Worm (Caenorhabditis elegans) whole organism, L2 larva: ENCODE data around the gene F26F12.4.

ENCODE experiments used
- C34F6.9 ChIP-seq: fragments of 150-350 bp; optimal IDR thresholded peaks from 2 replicates; lab custom pipeline; 2014; ENCODE audit warnings: missing biosample characterization, missing genetic modification characterization
- F13H6.1 ChIP-seq: sonication (generic microtip); optimal IDR thresholded peaks from 2 replicates; lab custom pipeline; 2016; ENCODE audit warnings: missing genetic modification characterization, missing compliant biosample characterization
- Y55F3AM.14 ChIP-seq: fragments of 200-800 bp; sonication (Bioruptor generic); optimal IDR thresholded peaks from 2 replicates; lab custom pipeline; 2018; ENCODE audit warnings: mild to moderate bottlenecking, missing genetic modification characterization, missing compliant biosample characterization
- ZK546.5 ChIP-seq: sonication (generic microtip); optimal IDR thresholded peaks from 2 replicates; lab custom pipeline; 2017; ENCODE audit warnings: missing biosample characterization, missing genetic modification characterization
- alr-1 ChIP-seq: fragments of 150-350 bp; optimal IDR thresholded peaks from 2 replicates; lab custom pipeline; 2014; ENCODE audit warnings: missing biosample characterization, missing genetic modification characterization
- aly-2 ChIP-seq: fragments of 150-350 bp; optimal IDR thresholded peaks from 2 replicates; lab custom pipeline; 2014; ENCODE audit warnings: missing biosample characterization, missing genetic modification characterization
- ama-1 ChIP-seq: fragments of 150-350 bp; optimal IDR thresholded peaks from 2 replicates; lab custom pipeline; 2018; ENCODE audit warnings: inconsistent platforms
- blmp-1 ChIP-seq: sonication (generic microtip); optimal IDR thresholded peaks from 2 replicates; lab custom pipeline; 2017; ENCODE audit warnings: missing genetic modification characterization, mild to moderate bottlenecking, missing compliant biosample characterization, antibody characterized with exemption, moderate library complexity; ENCODE audit not compliant: insufficient read depth
- ceh-16 ChIP-seq: fragments of 150-350 bp; optimal IDR thresholded peaks from 2 replicates; lab custom pipeline; 2014; ENCODE audit warnings: missing biosample characterization, missing genetic modification characterization
- ceh-82 ChIP-seq: fragments of 150-350 bp; optimal IDR thresholded peaks from 2 replicates; lab custom pipeline; 2014; ENCODE audit warnings: missing biosample characterization, missing genetic modification characterization
- dmd-4 ChIP-seq: sonication (generic microtip); optimal IDR thresholded peaks from 2 replicates; lab custom pipeline; 2017; ENCODE audit warnings: missing biosample characterization, missing genetic modification characterization
- egl-27 ChIP-seq: sonication (generic microtip); optimal IDR thresholded peaks from 3 replicates; lab custom pipeline; 2017; ENCODE audit warnings: missing biosample characterization, missing genetic modification reagents, missing genetic modification characterization
- elt-3 ChIP-seq: sonication (generic microtip); optimal IDR thresholded peaks from 2 replicates; lab custom pipeline; 2017; ENCODE audit warnings: missing biosample characterization, missing genetic modification characterization
- fos-1 ChIP-seq: fragments of 150-350 bp; optimal IDR thresholded peaks from 2 replicates; lab custom pipeline; 2014; ENCODE audit warnings: missing biosample characterization, missing genetic modification characterization
- lin-13 ChIP-seq: fragments of 150-350 bp; optimal IDR thresholded peaks from 2 replicates; lab custom pipeline; 2014; ENCODE audit warnings: missing biosample characterization, missing genetic modification reagents, missing genetic modification characterization
- lin-39 ChIP-seq: fragments of 150-350 bp; optimal IDR thresholded peaks from 2 replicates; lab custom pipeline; 2014; ENCODE audit warnings: missing biosample characterization, missing genetic modification reagents, missing genetic modification characterization
- lsy-2 ChIP-seq, 2 experiments: fragments of 150-350 bp in 1 of 2; sonication (generic microtip) in 1 of 2; optimal IDR thresholded peaks; 2 replicates each; lab custom pipeline; 2014 to 2017; ENCODE audit warnings: missing biosample characterization in 2 of 2, missing genetic modification characterization in 2 of 2
- mdl-1 ChIP-seq, 2 experiments: fragments of 150-350 bp in 1 of 2; sonication (generic microtip) in 1 of 2; optimal IDR thresholded peaks; 2 replicates each; lab custom pipeline; 2017; ENCODE audit warnings: missing biosample characterization in 2 of 2, missing genetic modification characterization in 2 of 2
- nhr-10 ChIP-seq: sonication (generic microtip); optimal IDR thresholded peaks from 2 replicates; lab custom pipeline; 2017; ENCODE audit warnings: missing biosample characterization, missing genetic modification characterization
- nhr-11 ChIP-seq: fragments of 150-350 bp; optimal IDR thresholded peaks from 2 replicates; lab custom pipeline; 2014; ENCODE audit warnings: missing biosample characterization, missing genetic modification characterization
- nhr-129 ChIP-seq: fragments of 150-350 bp; optimal IDR thresholded peaks from 2 replicates; lab custom pipeline; 2014; ENCODE audit warnings: missing biosample characterization, missing genetic modification characterization
- nhr-23 ChIP-seq: fragments of 150-350 bp; optimal IDR thresholded peaks from 2 replicates; lab custom pipeline; 2014; ENCODE audit warnings: missing biosample characterization, missing genetic modification reagents, missing genetic modification characterization
- nhr-237 ChIP-seq: fragments of 150-350 bp; optimal IDR thresholded peaks from 2 replicates; lab custom pipeline; 2014; ENCODE audit warnings: missing biosample characterization, missing genetic modification characterization
- nhr-25 ChIP-seq: fragments of 150-350 bp; sonication (generic microtip); optimal IDR thresholded peaks from 3 replicates; lab custom pipeline; 2014; ENCODE audit warnings: missing biosample characterization, missing genetic modification characterization
- nhr-6 ChIP-seq: fragments of 150-350 bp; optimal IDR thresholded peaks from 2 replicates; lab custom pipeline; 2014; ENCODE audit warnings: missing biosample characterization, missing genetic modification characterization
- nhr-77 ChIP-seq: fragments of 150-350 bp; optimal IDR thresholded peaks from 2 replicates; lab custom pipeline; 2014; ENCODE audit warnings: missing biosample characterization, missing genetic modification characterization
- peb-1 ChIP-seq: fragments of 150-350 bp; optimal IDR thresholded peaks from 2 replicates; lab custom pipeline; 2014; ENCODE audit warnings: missing biosample characterization, missing genetic modification characterization
- sem-4 ChIP-seq: fragments of 150-350 bp; optimal IDR thresholded peaks from 2 replicates; lab custom pipeline; 2014; ENCODE audit warnings: missing biosample characterization, missing genetic modification reagents, missing genetic modification characterization
- sma-3 ChIP-seq: sonication (generic microtip); optimal IDR thresholded peaks from 2 replicates; lab custom pipeline; 2016; ENCODE audit warnings: missing genetic modification reagents, missing genetic modification characterization, missing compliant biosample characterization
- sma-9 ChIP-seq, 2 experiments: fragments of 150-350 bp in 1 of 2; sonication (generic microtip) in 1 of 2; optimal IDR thresholded peaks; 2 replicates each; lab custom pipeline; 2014 to 2016; ENCODE audit warnings: missing genetic modification characterization in 2 of 2, mild to moderate bottlenecking in 1 of 2, missing biosample characterization in 1 of 2, missing compliant biosample characterization in 1 of 2, missing genetic modification reagents in 1 of 2, moderate library complexity in 1 of 2
- snpc-4 ChIP-seq: fragments of 150-350 bp; optimal IDR thresholded peaks from 2 replicates; lab custom pipeline; 2014; ENCODE audit warnings: missing biosample characterization, missing genetic modification characterization
- unc-39 ChIP-seq: fragments of 150-350 bp; optimal IDR thresholded peaks from 2 replicates; lab custom pipeline; 2014; ENCODE audit warnings: missing biosample characterization, missing genetic modification characterization
- unc-55 ChIP-seq: fragments of 150-350 bp; sonication (generic microtip); optimal IDR thresholded peaks from 3 replicates; lab custom pipeline; 2014; ENCODE audit warnings: missing biosample characterization, missing genetic modification reagents, missing genetic modification characterization
- zag-1 ChIP-seq: fragments of 150-350 bp; optimal IDR thresholded peaks from 2 replicates; lab custom pipeline; 2014; ENCODE audit warnings: missing biosample characterization, missing genetic modification characterization
- ztf-11 ChIP-seq: sonication (generic microtip); optimal IDR thresholded peaks from 2 replicates; lab custom pipeline; 2017; ENCODE audit warnings: missing biosample characterization, missing genetic modification characterization
- ztf-4 ChIP-seq: fragments of 150-350 bp; optimal IDR thresholded peaks from 2 replicates; lab custom pipeline; 2014; ENCODE audit warnings: missing biosample characterization, missing genetic modification characterization

F26F12.4 gene

ce11 chrV:5865085-5865484, 4.0 kb downstream of the F26F12.4 start, which contains the start of gene F26F12.5:
Gene F26F12.5 (minus strand): TSS chrV:5865185.
- TF ChIP-seq sem-4 (tag; lab: Kevin White, UChicago) = no peak
- TF ChIP-seq fos-1 (tag; lab: Kevin White, UChicago) = no peak
- TF ChIP-seq zag-1 (tag; lab: Kevin White, UChicago) = no peak
- TF ChIP-seq unc-39 = no peak
- TF ChIP-seq nhr-77 (tag; lab: Kevin White, UChicago) = no peak
- TF ChIP-seq nhr-10 (tag; lab: Kevin White, UChicago) = no peak
- TF ChIP-seq nhr-11 (tag; lab: Kevin White, UChicago) = no peak
- TF ChIP-seq F13H6.1 = no peak
- TF ChIP-seq nhr-6 (tag; lab: Kevin White, UChicago) = no peak
- no peak for TF ChIP-seq lin-39
- TF ChIP-seq sma-3 (GFP tag; lab: Kevin White, UChicago) = no peak
- TF ChIP-seq blmp-1 (tag; lab: Kevin White, UChicago) = no peak
- TF ChIP-seq nhr-237 (tag; lab: Kevin White, UChicago) = no peak
- TF ChIP-seq Y55F3AM.14 (GFP tag; lab: Kevin White, UChicago) = no peak
- no peak for TF ChIP-seq mdl-1 (tag; optimal IDR thresholded peaks at IDR 0.05; lab: Kevin White, UChicago)
- TF ChIP-seq ceh-16 = no peak
- no peak for TF ChIP-seq ztf-11 (tag; lab: Kevin White, UChicago)
- no peak for TF ChIP-seq dmd-4 (tag; lab: Kevin White, UChicago)

DNA sequence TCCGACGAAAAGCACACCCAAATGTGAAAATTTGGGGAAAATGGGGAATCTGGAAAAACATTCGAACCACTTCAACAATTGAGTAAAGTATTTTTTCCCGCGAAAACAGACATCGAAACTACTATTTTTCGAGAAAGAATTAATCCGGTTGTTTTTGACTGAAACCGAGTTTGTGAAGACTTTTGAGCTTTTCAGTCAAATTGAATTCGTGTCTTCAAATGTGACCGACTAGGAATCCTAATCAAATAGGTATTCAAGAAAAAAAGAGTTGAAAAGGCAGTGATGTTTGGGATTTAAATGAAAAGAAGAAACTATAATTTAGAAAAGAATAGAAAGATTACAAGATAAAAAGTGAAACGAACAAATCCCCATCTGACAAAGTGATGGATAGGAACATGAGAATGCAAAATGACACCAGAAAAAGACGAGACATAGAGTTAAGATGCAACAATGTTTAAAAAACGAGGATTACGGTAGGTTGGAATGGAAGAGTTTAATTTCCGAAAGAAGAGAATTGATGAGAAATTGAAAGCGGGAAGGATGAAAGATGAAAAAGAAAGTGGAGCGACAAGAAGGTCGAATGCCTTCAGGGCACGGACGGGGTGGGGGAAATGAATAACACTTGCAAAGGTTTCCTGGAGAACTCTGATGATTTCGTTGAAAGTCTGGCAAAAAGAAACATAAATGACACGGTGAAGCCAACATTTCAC, 6.5 kb downstream of the F26F12.4 start, which contains the start of gene F26F12.8:
Gene F26F12.8 (minus strand): TSS at position 51 of the 710 bp plus-strand sequence.
- TF ChIP-seq lin-13 (GFP tag; lab: Kevin White, UChicago) (no peak), unc-55 (GFP tag; lab: Kevin White, UChicago) (peak; percentile 77)
- TF ChIP-seq, all 48 proteins: peak for 1

DNA sequence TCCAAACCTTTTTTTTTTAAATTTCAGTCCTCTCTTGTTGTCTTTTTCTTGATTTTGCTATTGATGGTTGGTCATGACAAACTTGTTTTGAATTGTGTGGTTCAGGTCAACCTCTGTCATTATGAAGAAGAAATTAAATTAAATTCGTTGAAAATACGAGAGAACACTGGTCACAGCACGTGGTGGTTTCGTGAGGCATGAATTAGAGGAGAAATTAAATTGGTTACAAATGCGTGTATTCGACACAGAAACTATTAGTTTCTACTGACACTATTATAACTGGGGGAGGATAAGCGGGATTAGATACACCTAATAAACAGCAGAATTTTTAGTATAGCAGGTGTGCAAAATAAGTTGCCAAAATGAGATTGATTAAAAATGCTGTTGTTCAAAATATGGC, 17.0 kb downstream of the F26F12.4 start:
- TF ChIP-seq ztf-4 (tag; lab: Kevin White, UChicago) (no peak), alr-1 (tag; lab: Kevin White, UChicago) (no peak), nhr-11 (tag; lab: Kevin White, UChicago) (no peak), nhr-25 (tag; lab: Kevin White, UChicago) (no peak), sma-9 (GFP tag; optimal IDR thresholded peaks at IDR 0.05; lab: Kevin White, UChicago) (no peak), sma-9 (tag; optimal IDR thresholded peaks at IDR 0.05; lab: Kevin White, UChicago) (no peak), nhr-77 (tag; lab: Kevin White, UChicago) (no peak), nhr-23 (tag; lab: Kevin White, UChicago) (no peak), nhr-6 (tag; lab: Kevin White, UChicago) (no peak), ceh-82 (no peak), aly-2 (tag; lab: Kevin White, UChicago) (no peak), Y55F3AM.14 (GFP tag; lab: Kevin White, UChicago) (no peak), sem-4 (tag; lab: Kevin White, UChicago) (no peak), mdl-1 (tag; optimal IDR thresholded peaks at IDR 0.05; lab: Kevin White, UChicago) (no peak), lin-39 (no peak), elt-3 (no peak), ceh-16 (no peak), snpc-4 (tag; lab: Kevin White, UChicago) (no peak), lsy-2 (tag; optimal IDR thresholded peaks at IDR 0.05; lab: Kevin White, UChicago) (no peak), ama-1 (lab: Kevin White, UChicago) (no peak), ztf-11 (tag; lab: Kevin White, UChicago) (no peak)

DNA sequence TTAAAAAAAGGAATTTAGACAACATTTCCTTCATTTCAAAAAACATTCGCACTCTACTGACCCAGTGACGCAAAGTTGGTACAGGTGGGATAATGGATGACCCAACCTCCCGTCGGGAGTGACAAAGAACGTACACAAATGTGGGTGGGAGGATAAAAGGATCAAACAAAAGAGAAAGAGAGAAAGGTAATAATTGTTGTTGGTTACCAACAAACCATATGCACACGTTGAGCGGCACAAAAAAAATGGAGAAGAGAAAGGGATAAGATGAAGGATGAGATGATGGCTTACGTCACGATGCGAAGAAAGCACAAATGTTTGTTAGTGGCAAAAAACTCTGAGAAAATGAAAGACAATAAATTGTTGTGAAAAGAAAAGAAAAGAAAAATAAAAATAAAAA, 17.5 kb downstream of the F26F12.4 start:
- no peak for TF ChIP-seq nhr-11 (tag; lab: Kevin White, UChicago)
- TF ChIP-seq C34F6.9 (tag; lab: Kevin White, UChicago) = no peak
- TF ChIP-seq nhr-23 (tag; lab: Kevin White, UChicago) = no peak
- TF ChIP-seq nhr-129 = peak; percentile 73
- TF ChIP-seq nhr-10 (tag; lab: Kevin White, UChicago) = no peak
- TF ChIP-seq F13H6.1 = peak; percentile 16
- peak; percentile 36 for TF ChIP-seq sma-9 (GFP tag; optimal IDR thresholded peaks at IDR 0.05; lab: Kevin White, UChicago)
- no peak for TF ChIP-seq sma-9 (tag; optimal IDR thresholded peaks at IDR 0.05; lab: Kevin White, UChicago)
- TF ChIP-seq peb-1 (tag; lab: Kevin White, UChicago) = no peak
- TF ChIP-seq lsy-2 (tag; optimal IDR thresholded peaks at IDR 0.05; lab: Kevin White, UChicago) = no peak
- TF ChIP-seq sma-3 (GFP tag; lab: Kevin White, UChicago) = no peak
- TF ChIP-seq ama-1 (lab: Kevin White, UChicago) = no peak
- TF ChIP-seq egl-27 = no peak
- no peak for TF ChIP-seq nhr-237 (tag; lab: Kevin White, UChicago)
- TF ChIP-seq alr-1 (tag; lab: Kevin White, UChicago) = no peak
- TF ChIP-seq unc-55 (GFP tag; lab: Kevin White, UChicago) = no peak
- TF ChIP-seq mdl-1 (tag; optimal IDR thresholded peaks at IDR 0.05; lab: Kevin White, UChicago) = no peak
- no peak for TF ChIP-seq nhr-77 (tag; lab: Kevin White, UChicago)
- TF ChIP-seq dmd-4 (tag; lab: Kevin White, UChicago) = no peak
- TF ChIP-seq Y55F3AM.14 (GFP tag; lab: Kevin White, UChicago) = no peak
- no peak for TF ChIP-seq ZK546.5 (tag; lab: Kevin White, UChicago)
